Worm (Caenorhabditis elegans) whole organism, mixed stage, embryonic: ENCODE results near the gene cyn-12.

Source experiments
- M03D4.4 ChIP-seq: sonication (generic microtip); optimal IDR thresholded peaks from 2 replicates; lab custom pipeline; 2017; ENCODE audit warnings: mild to moderate bottlenecking, missing genetic modification characterization, missing compliant biosample characterization
- bed-3 ChIP-seq: fragments of 200-800 bp; sonication (Bioruptor generic); optimal IDR thresholded peaks from 3 replicates; lab custom pipeline; 2018; ENCODE audit warnings: mild to moderate bottlenecking, missing genetic modification characterization, moderate library complexity, missing compliant biosample characterization
- blmp-1 ChIP-seq: fragments of 150-350 bp; optimal IDR thresholded peaks from 2 replicates; lab custom pipeline; 2014; ENCODE audit warnings: missing biosample characterization, missing genetic modification characterization
- ceh-39 ChIP-seq: fragments of 150-350 bp; optimal IDR thresholded peaks from 2 replicates; lab custom pipeline; 2014; ENCODE audit warnings: missing biosample characterization, missing genetic modification characterization
- ceh-43 ChIP-seq: fragments of 200-800 bp; sonication (Bioruptor generic); optimal IDR thresholded peaks from 2 replicates; lab custom pipeline; 2018; ENCODE audit warnings: mild to moderate bottlenecking, missing genetic modification characterization, moderate library complexity, missing compliant biosample characterization
- ceh-83 ChIP-seq: fragments of 200-800 bp; sonication (Bioruptor generic); optimal IDR thresholded peaks from 2 replicates; lab custom pipeline; 2018; ENCODE audit warnings: mild to moderate bottlenecking, missing genetic modification characterization, missing compliant biosample characterization
- ces-1 ChIP-seq: fragments of 150-350 bp; optimal IDR thresholded peaks from 2 replicates; lab custom pipeline; 2014; ENCODE audit warnings: missing biosample characterization, missing genetic modification reagents, missing genetic modification characterization
- cnd-1 ChIP-seq: fragments of 200-800 bp; sonication (Bioruptor generic); optimal IDR thresholded peaks from 2 replicates; lab custom pipeline; 2018; ENCODE audit warnings: mild to moderate bottlenecking, missing genetic modification characterization, missing compliant biosample characterization
- drap-1 ChIP-seq: fragments of 200-800 bp; sonication (Bioruptor generic); optimal IDR thresholded peaks from 3 replicates; lab custom pipeline; 2018; ENCODE audit warnings: mild to moderate bottlenecking, missing genetic modification characterization, missing compliant biosample characterization
- elt-1 ChIP-seq: sonication (generic microtip); optimal IDR thresholded peaks from 2 replicates; lab custom pipeline; 2017; ENCODE audit warnings: missing genetic modification characterization, mild to moderate bottlenecking, missing compliant biosample characterization, antibody characterized with exemption, moderate library complexity, borderline replicate concordance; ENCODE audit not compliant: insufficient read depth
- elt-3 ChIP-seq: fragments of 150-350 bp; optimal IDR thresholded peaks from 2 replicates; lab custom pipeline; 2014; ENCODE audit warnings: missing biosample characterization, missing genetic modification characterization
- flh-1 ChIP-seq: fragments of 200-800 bp; sonication (Bioruptor generic); optimal IDR thresholded peaks from 2 replicates; lab custom pipeline; 2018; ENCODE audit warnings: mild to moderate bottlenecking, missing genetic modification characterization, moderate library complexity, missing compliant biosample characterization
- ham-2 ChIP-seq: fragments of 200-800 bp; sonication (Bioruptor generic); optimal IDR thresholded peaks from 2 replicates; lab custom pipeline; 2018; ENCODE audit warnings: mild to moderate bottlenecking, missing genetic modification characterization, missing compliant biosample characterization
- lin-13 ChIP-seq: fragments of 150-350 bp; optimal IDR thresholded peaks from 2 replicates; lab custom pipeline; 2014; ENCODE audit warnings: missing biosample characterization, missing genetic modification characterization
- lsy-2 ChIP-seq: fragments of 150-350 bp; optimal IDR thresholded peaks from 2 replicates; lab custom pipeline; 2014; ENCODE audit warnings: missing biosample characterization, missing genetic modification characterization
- mab-5 ChIP-seq: fragments of 150-350 bp; optimal IDR thresholded peaks from 2 replicates; lab custom pipeline; 2014; ENCODE audit warnings: missing biosample characterization, missing genetic modification characterization
- mep-1 ChIP-seq: fragments of 150-350 bp; optimal IDR thresholded peaks from 2 replicates; lab custom pipeline; 2017; ENCODE audit warnings: missing biosample characterization, missing genetic modification reagents, missing genetic modification characterization, inconsistent platforms
- mls-2 ChIP-seq: sonication (generic microtip); optimal IDR thresholded peaks from 2 replicates; lab custom pipeline; 2016; ENCODE audit warnings: mild to moderate bottlenecking, missing genetic modification characterization, moderate library complexity, missing compliant biosample characterization
- nhr-12 ChIP-seq: fragments of 150-350 bp; optimal IDR thresholded peaks from 2 replicates; lab custom pipeline; 2014; ENCODE audit warnings: missing biosample characterization, missing genetic modification characterization
- nhr-237 ChIP-seq: fragments of 150-350 bp; optimal IDR thresholded peaks from 2 replicates; lab custom pipeline; 2014; ENCODE audit warnings: missing biosample characterization, missing genetic modification characterization
- pha-4 ChIP-seq: fragments of 150-350 bp; optimal IDR thresholded peaks from 2 replicates; lab custom pipeline; 2018; ENCODE audit warnings: missing biosample characterization, missing genetic modification reagents, missing genetic modification characterization
- sem-2 ChIP-seq: fragments of 200-800 bp; sonication (Bioruptor generic); optimal IDR thresholded peaks from 2 replicates; lab custom pipeline; 2018; ENCODE audit warnings: mild to moderate bottlenecking, missing genetic modification characterization, missing compliant biosample characterization
- snpc-4 ChIP-seq: fragments of 150-350 bp; optimal IDR thresholded peaks from 2 replicates; lab custom pipeline; 2014; ENCODE audit warnings: missing biosample characterization, missing genetic modification characterization
- sptf-1 ChIP-seq: sonication (generic microtip); optimal IDR thresholded peaks from 2 replicates; lab custom pipeline; 2017; ENCODE audit warnings: mild to moderate bottlenecking, missing genetic modification characterization, moderate library complexity, missing compliant biosample characterization
- tbx-8 ChIP-seq: fragments of 200-800 bp; sonication (Bioruptor generic); optimal IDR thresholded peaks from 2 replicates; lab custom pipeline; 2018; ENCODE audit warnings: mild to moderate bottlenecking, missing genetic modification characterization, moderate library complexity, missing compliant biosample characterization
- unc-120 ChIP-seq: sonication (generic microtip); optimal IDR thresholded peaks from 2 replicates; lab custom pipeline; 2017; ENCODE audit warnings: missing genetic modification characterization, missing compliant biosample characterization; ENCODE audit not compliant: poor library complexity, severe bottlenecking
- unc-39 ChIP-seq: fragments of 150-350 bp; optimal IDR thresholded peaks from 2 replicates; lab custom pipeline; 2014; ENCODE audit warnings: missing biosample characterization, missing genetic modification characterization
- unc-62 ChIP-seq: fragments of 150-350 bp; optimal IDR thresholded peaks from 2 replicates; lab custom pipeline; 2014; ENCODE audit warnings: missing biosample characterization, missing genetic modification reagents, missing genetic modification characterization
- zip-8 ChIP-seq: fragments of 150-350 bp; optimal IDR thresholded peaks from 2 replicates; lab custom pipeline; 2014; ENCODE audit warnings: missing biosample characterization, missing genetic modification characterization
- ztf-11 ChIP-seq: fragments of 150-350 bp; optimal IDR thresholded peaks from 2 replicates; lab custom pipeline; 2014; ENCODE audit warnings: missing biosample characterization, missing genetic modification characterization

Gene cyn-12

DNA sequence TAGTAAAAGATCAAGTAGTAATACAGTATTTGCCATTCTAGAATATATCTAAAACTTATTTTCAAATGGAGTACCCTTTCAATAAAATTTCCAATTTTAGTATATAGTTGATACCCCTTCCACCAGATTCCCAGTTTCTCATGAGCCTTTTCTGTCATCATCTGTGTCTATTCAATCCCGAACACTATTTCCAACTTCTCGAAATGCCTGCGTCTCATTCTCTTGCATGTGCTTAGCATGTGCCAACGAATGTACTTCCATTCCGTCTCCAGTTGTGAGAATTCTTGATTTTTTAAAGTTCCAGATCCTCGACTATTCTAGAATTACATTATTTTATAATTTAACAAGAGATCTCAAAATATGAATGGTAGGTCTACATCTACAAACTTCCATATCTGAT lies 33.5 kb upstream of the cyn-12 start, which contains the start of gene C42D4.18:
Gene C42D4.18, plus strand, starts transcription at position 231 of the 400 bp plus-strand sequence.
- TF ChIP-seq mep-1 (tag; lab: Kevin White, UChicago) = no peak
- TF ChIP-seq flh-1 (GFP tag; lab: Kevin White, UChicago) = no peak
- TF ChIP-seq pha-4 = no peak
- no peak for TF ChIP-seq nhr-12 (tag; lab: Kevin White, UChicago)
- TF ChIP-seq snpc-4 (tag; lab: Kevin White, UChicago) = no peak
- no peak for TF ChIP-seq blmp-1 (tag; lab: Kevin White, UChicago)
- no peak for TF ChIP-seq unc-39 (tag; lab: Kevin White, UChicago)
- TF ChIP-seq ces-1 (GFP tag; lab: Kevin White, UChicago) = no peak
- TF ChIP-seq lin-13 (tag; lab: Kevin White, UChicago) = no peak
- no peak for TF ChIP-seq unc-62 (GFP tag; lab: Kevin White, UChicago)
- TF ChIP-seq ceh-83 (GFP tag; lab: Kevin White, UChicago) = no peak

DNA sequence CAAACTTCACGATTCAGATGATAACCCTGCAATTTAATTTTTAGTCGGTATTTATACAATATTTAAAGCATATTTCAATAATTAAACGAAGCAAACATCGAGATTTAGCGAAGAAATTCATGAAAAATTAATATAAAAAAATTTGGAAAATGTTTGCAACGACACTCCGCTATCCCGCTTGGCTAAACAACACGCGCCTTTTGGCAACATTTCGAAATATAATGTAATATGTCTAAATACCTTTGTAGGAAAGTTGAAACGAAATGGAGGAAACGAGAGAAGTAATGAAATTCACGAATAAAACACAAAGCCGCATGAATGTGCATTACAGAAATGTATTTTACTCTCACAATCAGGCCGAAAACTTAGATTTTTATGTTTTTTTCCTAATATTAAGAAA lies 32.7 kb upstream of the cyn-12 start, which contains the start of gene rpc-1:
Gene rpc-1, minus strand, starts transcription at position 26 of the 400 bp plus-strand sequence.
- TF ChIP-seq blmp-1 (tag; lab: Kevin White, UChicago) = no peak
- TF ChIP-seq drap-1 (GFP tag; lab: Kevin White, UChicago) = no peak
- TF ChIP-seq elt-3 (tag; lab: Kevin White, UChicago) = peak; percentile 10
- TF ChIP-seq snpc-4 (tag; lab: Kevin White, UChicago) = no peak
- TF ChIP-seq mab-5 = no peak
- TF ChIP-seq ceh-43 (GFP tag; lab: Kevin White, UChicago) = no peak
- TF ChIP-seq lsy-2 (tag; lab: Kevin White, UChicago) = peak; percentile 33
- no peak for TF ChIP-seq ztf-11 (tag; lab: Kevin White, UChicago)
- no peak for TF ChIP-seq bed-3 (GFP tag; lab: Kevin White, UChicago)
- TF ChIP-seq, all 35 proteins: peak for 2

DNA sequence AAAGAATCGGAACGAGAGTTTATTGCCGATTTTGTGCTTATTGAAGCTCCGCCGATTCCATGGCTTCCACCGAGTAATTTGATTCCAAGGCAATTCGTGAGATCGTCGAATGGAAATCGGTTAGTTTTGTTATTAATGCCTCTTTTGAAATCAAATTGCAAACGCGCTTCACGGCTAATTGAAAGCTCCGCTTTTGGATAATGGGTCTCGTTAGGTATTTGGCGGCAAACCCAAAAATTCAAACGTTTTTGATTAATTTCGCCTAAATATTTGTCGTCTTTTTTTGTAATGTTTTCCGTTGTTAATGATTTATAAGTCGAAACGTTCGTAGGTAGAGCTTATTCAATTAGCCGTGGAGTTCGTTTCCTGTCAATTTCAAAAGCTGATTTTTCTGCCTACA lies 26.6 kb upstream of the cyn-12 start:
- TF ChIP-seq tbx-8 (no peak), unc-120 (tag; lab: Kevin White, UChicago) (no peak), elt-3 (tag; lab: Kevin White, UChicago) (no peak), lin-13 (tag; lab: Kevin White, UChicago) (no peak), mls-2 (tag; lab: Kevin White, UChicago) (no peak), drap-1 (GFP tag; lab: Kevin White, UChicago) (no peak), ham-2 (GFP tag; lab: Kevin White, UChicago) (no peak), mep-1 (tag; lab: Kevin White, UChicago) (no peak), ceh-39 (tag; lab: Kevin White, UChicago) (no peak), mab-5 (no peak)

DNA sequence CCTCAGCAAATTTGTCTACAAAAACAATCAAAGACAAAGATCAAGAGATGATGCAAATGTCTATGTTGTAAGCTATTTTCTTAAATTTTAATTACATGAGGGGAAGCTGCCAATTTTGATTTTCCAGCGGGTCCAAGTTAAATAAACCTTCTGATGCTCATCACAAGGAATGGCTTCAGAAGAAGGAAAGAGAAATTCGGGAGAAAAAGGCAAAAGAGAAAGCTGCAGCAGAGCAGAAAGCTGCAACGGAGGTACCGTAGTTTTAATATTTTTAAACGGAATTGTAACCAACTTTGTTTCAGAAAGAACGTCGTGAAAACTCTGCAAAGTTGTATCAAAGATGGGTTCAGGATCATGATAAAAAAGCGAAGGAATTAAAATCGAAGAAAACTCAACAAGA lies 25.1 kb upstream of the cyn-12 start:
- no peak for TF ChIP-seq zip-8 (tag; lab: Kevin White, UChicago)
- TF ChIP-seq mab-5 = no peak
- TF ChIP-seq bed-3 (GFP tag; lab: Kevin White, UChicago) = no peak
- no peak for TF ChIP-seq cnd-1 (tag; lab: Kevin White, UChicago)
- TF ChIP-seq snpc-4 (tag; lab: Kevin White, UChicago) = no peak
- TF ChIP-seq sem-2 (GFP tag; lab: Kevin White, UChicago) = no peak
- TF ChIP-seq, all 35 proteins: peak for 0

DNA sequence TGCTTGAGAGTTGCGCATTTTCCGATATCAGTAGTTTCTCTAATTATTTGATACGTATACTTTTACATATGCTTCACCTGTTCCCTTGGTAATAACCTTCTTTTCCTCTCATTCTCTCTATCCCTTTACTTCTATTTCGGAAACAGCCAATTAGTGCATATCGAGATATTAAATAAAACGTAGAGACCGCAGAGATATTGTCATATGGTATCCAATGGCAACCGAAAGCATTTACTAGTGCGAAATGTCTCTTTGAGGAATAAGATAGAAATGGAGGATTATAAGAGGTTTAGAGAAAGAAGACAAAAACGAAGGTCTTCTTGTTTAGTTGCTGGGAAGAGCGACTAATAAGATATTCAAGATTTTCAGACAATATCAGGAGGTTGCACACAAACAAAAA lies 23.3 kb upstream of the cyn-12 start, which contains the start of gene maph-9:
Gene maph-9, plus strand, starts transcription at position 273 of the 400 bp plus-strand sequence.
- TF ChIP-seq sptf-1 (peak; percentile 57), ceh-43 (GFP tag; lab: Kevin White, UChicago) (peak; percentile 19), lsy-2 (tag; lab: Kevin White, UChicago) (peak; percentile 1), ceh-83 (GFP tag; lab: Kevin White, UChicago) (no peak), ces-1 (GFP tag; lab: Kevin White, UChicago) (no peak), ztf-11 (tag; lab: Kevin White, UChicago) (peak; percentile 16)

DNA sequence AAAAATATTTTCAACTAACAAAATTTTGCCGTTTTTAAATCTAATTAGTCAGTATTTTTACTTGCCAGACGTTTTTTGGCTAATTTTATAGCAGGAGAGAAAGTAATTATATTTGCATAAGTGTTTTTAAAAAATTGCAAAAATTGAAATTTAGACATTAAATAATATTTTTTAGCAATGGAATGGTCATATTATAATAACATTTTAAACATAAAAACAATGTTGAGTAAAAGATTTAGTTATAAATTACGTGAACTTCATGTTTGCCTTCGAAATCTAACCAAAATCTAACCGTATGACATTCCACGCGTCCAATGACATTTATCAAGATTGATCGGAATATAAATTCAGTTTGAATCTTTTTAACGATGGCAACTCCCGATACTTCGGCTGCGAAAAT lies 21.3 kb upstream of the cyn-12 start, which contains the start of gene C34D4.2:
Gene C34D4.2, plus strand, starts transcription at position 301 of the 400 bp plus-strand sequence.
- TF ChIP-seq M03D4.4 (tag; lab: Kevin White, UChicago) (no peak), nhr-237 (tag; lab: Kevin White, UChicago) (no peak), elt-3 (tag; lab: Kevin White, UChicago) (no peak), mls-2 (tag; lab: Kevin White, UChicago) (no peak), elt-1 (tag; lab: Kevin White, UChicago) (peak; percentile 32), snpc-4 (tag; lab: Kevin White, UChicago) (no peak), mep-1 (tag; lab: Kevin White, UChicago) (no peak), cnd-1 (tag; lab: Kevin White, UChicago) (no peak)
